Fruit fly (Drosophila melanogaster) whole organism, embryonic: ENCODE measurements around the gene CG6738.

ENCODE experiments used
- Atf6 ChIP-seq: fragments of 200-800 bp; sonication (Bioruptor generic); IDR thresholded peaks from 2 replicates; pipeline ENCODE4 v1.3.6; 2022; ENCODE audit warnings: missing biosample characterization, missing genetic modification characterization
- Bdp1 ChIP-seq: fragments of 200-800 bp; sonication (Bioruptor generic); optimal IDR thresholded peaks from 3 replicates; lab custom pipeline; 2016; ENCODE audit warnings: missing biosample characterization, missing genetic modification characterization
- CG10959 ChIP-seq: fragments of 200-800 bp; sonication (Bioruptor generic); IDR thresholded peaks from 2 replicates; pipeline ENCODE4 v1.3.6; 2022; ENCODE audit warnings: missing biosample characterization, missing genetic modification characterization
- CG10979 ChIP-seq: fragments of 200-800 bp; sonication (Bioruptor generic); optimal IDR thresholded peaks from 2 replicates; lab custom pipeline; 2018; ENCODE audit warnings: missing biosample characterization, mild to moderate bottlenecking, missing genetic modification characterization, moderate library complexity
- CG11456 ChIP-seq: fragments of 200-800 bp; sonication (Bioruptor generic); IDR thresholded peaks from 3 replicates; pipeline ENCODE4 v1.3.6; 2022; ENCODE audit warnings: missing biosample characterization, missing genetic modification characterization
- CG11560 ChIP-seq: fragments of 200-800 bp; sonication (Bioruptor generic); IDR thresholded peaks from 3 replicates; pipeline ENCODE4 v1.3.6; 2022; ENCODE audit warnings: missing biosample characterization, missing genetic modification characterization
- CG14014 ChIP-seq: fragments of 200-800 bp; sonication (Bioruptor generic); IDR thresholded peaks from 2 replicates; pipeline ENCODE4 v1.3.6; 2022; ENCODE audit warnings: missing biosample characterization, missing genetic modification characterization
- CG15479 ChIP-seq: fragments of 200-800 bp; sonication (Bioruptor generic); optimal IDR thresholded peaks from 3 replicates; lab custom pipeline; 2019; ENCODE audit warnings: missing biosample characterization, mild to moderate bottlenecking, missing genetic modification characterization, moderate library complexity
- CG15696 ChIP-seq: fragments of 200-800 bp; sonication (Bioruptor generic); optimal IDR thresholded peaks from 2 replicates; lab custom pipeline; 2019; ENCODE audit warnings: missing biosample characterization, mild to moderate bottlenecking, missing genetic modification characterization, moderate library complexity
- CG17802 ChIP-seq: fragments of 200-800 bp; sonication (Bioruptor generic); optimal IDR thresholded peaks from 2 replicates; lab custom pipeline; 2018; ENCODE audit warnings: missing biosample characterization, mild to moderate bottlenecking, missing genetic modification characterization, moderate library complexity
- CG30403 ChIP-seq: fragments of 200-800 bp; sonication (Bioruptor generic); optimal IDR thresholded peaks from 3 replicates; lab custom pipeline; 2016; ENCODE audit warnings: missing biosample characterization, missing genetic modification characterization
- CG31365 ChIP-seq: fragments of 200-800 bp; sonication (Bioruptor generic); optimal IDR thresholded peaks from 2 replicates; lab custom pipeline; 2018; ENCODE audit warnings: missing biosample characterization, mild to moderate bottlenecking, missing genetic modification characterization
- CG3281 ChIP-seq: fragments of 200-800 bp; sonication (Bioruptor generic); optimal IDR thresholded peaks from 3 replicates; lab custom pipeline; 2017; ENCODE audit warnings: missing biosample characterization, mild to moderate bottlenecking, missing genetic modification characterization
- CG4424 ChIP-seq: fragments of 200-800 bp; sonication (Bioruptor generic); optimal IDR thresholded peaks from 3 replicates; lab custom pipeline; 2016; ENCODE audit warnings: missing biosample characterization, missing genetic modification characterization
- CG6813 ChIP-seq: fragments of 200-800 bp; sonication (Bioruptor generic); optimal IDR thresholded peaks from 2 replicates; lab custom pipeline; 2017; ENCODE audit warnings: missing biosample characterization, missing genetic modification characterization, mild to moderate bottlenecking, moderate library complexity, missing genetic modification reagents
- CG7357 ChIP-seq: fragments of 200-800 bp; sonication (Bioruptor generic); IDR thresholded peaks from 3 replicates; pipeline ENCODE4 v1.3.6; 2022; ENCODE audit warnings: missing biosample characterization, missing genetic modification characterization
- CG7556 ChIP-seq: fragments of 200-800 bp; sonication (Bioruptor generic); optimal IDR thresholded peaks from 2 replicates; lab custom pipeline; 2017; ENCODE audit warnings: missing biosample characterization, mild to moderate bottlenecking, missing genetic modification characterization
- CG7987 ChIP-seq: fragments of 200-800 bp; sonication (Bioruptor generic); optimal IDR thresholded peaks from 2 replicates; lab custom pipeline; 2018; ENCODE audit warnings: missing biosample characterization, mild to moderate bottlenecking, missing genetic modification characterization, moderate library complexity
- CG8281 ChIP-seq: fragments of 200-800 bp; sonication (Bioruptor generic); optimal IDR thresholded peaks from 2 replicates; lab custom pipeline; 2018; ENCODE audit warnings: missing biosample characterization, mild to moderate bottlenecking, missing genetic modification characterization, moderate library complexity
- CG8388 ChIP-seq: fragments of 200-800 bp; sonication (Bioruptor generic); optimal IDR thresholded peaks from 2 replicates; lab custom pipeline; 2019; ENCODE audit warnings: missing biosample characterization, mild to moderate bottlenecking, missing genetic modification characterization, moderate library complexity
- CG8478 ChIP-seq: fragments of >200 bp; optimal IDR thresholded peaks from 2 replicates; lab custom pipeline; 2018
- Doc3 ChIP-seq: fragments of 200-800 bp; sonication (Bioruptor generic); IDR thresholded peaks from 3 replicates; pipeline ENCODE4 v1.3.6; 2022; ENCODE audit warnings: missing biosample characterization, missing genetic modification characterization; ENCODE audit not compliant: partially characterized antibody
- Dp ChIP-seq: fragments of 200-800 bp; sonication (Bioruptor generic); optimal IDR thresholded peaks from 2 replicates; lab custom pipeline; 2018; ENCODE audit warnings: missing biosample characterization, mild to moderate bottlenecking, missing genetic modification characterization, moderate library complexity
- NK7.1 ChIP-seq: fragments of 200-800 bp; sonication (Bioruptor generic); optimal IDR thresholded peaks from 3 replicates; lab custom pipeline; 2016; ENCODE audit warnings: missing biosample characterization, missing genetic modification characterization
- Pdp1 ChIP-seq, 2 experiments: fragments of 200-800 bp; sonication (Bioruptor generic); optimal IDR thresholded peaks; 3 replicates each; lab custom pipeline; 2016; ENCODE audit warnings: missing biosample characterization in 2 of 2, missing genetic modification characterization in 2 of 2, mild to moderate bottlenecking in 1 of 2, moderate library complexity in 1 of 2
- Poxn ChIP-seq: fragments of 200-800 bp; sonication (Bioruptor generic); IDR thresholded peaks from 2 replicates; pipeline ENCODE4 v1.3.6; 2022; ENCODE audit warnings: missing biosample characterization, missing genetic modification characterization
- Sox100B ChIP-seq: fragments of 200-800 bp; sonication (Bioruptor generic); optimal IDR thresholded peaks from 3 replicates; lab custom pipeline; 2018; ENCODE audit warnings: missing biosample characterization, mild to moderate bottlenecking, missing genetic modification characterization
- Xbp1 ChIP-seq: fragments of 200-800 bp; sonication (Bioruptor generic); optimal IDR thresholded peaks from 3 replicates; lab custom pipeline; 2016; ENCODE audit warnings: missing biosample characterization, mild to moderate bottlenecking, missing genetic modification characterization
- ash1 ChIP-seq: fragments of 200-800 bp; sonication (Bioruptor generic); optimal IDR thresholded peaks from 2 replicates; lab custom pipeline; 2018; ENCODE audit warnings: missing biosample characterization, mild to moderate bottlenecking, missing genetic modification characterization
- bab2 ChIP-seq: fragments of 200-800 bp; sonication (Bioruptor generic); optimal IDR thresholded peaks from 2 replicates; lab custom pipeline; 2016; ENCODE audit warnings: missing biosample characterization, missing genetic modification characterization
- bowl ChIP-seq: fragments of 200-800 bp; sonication (Bioruptor generic); IDR thresholded peaks from 2 replicates; pipeline ENCODE4 v1.3.6; 2022; ENCODE audit warnings: missing biosample characterization, missing genetic modification characterization
- crol ChIP-seq: fragments of 200-800 bp; sonication (Bioruptor generic); IDR thresholded peaks from 2 replicates; pipeline ENCODE4 v1.3.6; 2022; ENCODE audit warnings: missing biosample characterization, missing genetic modification characterization
- danr ChIP-seq: fragments of 200-800 bp; sonication (Bioruptor generic); IDR thresholded peaks from 2 replicates; pipeline ENCODE4 v1.3.6; 2022; ENCODE audit warnings: missing biosample characterization, missing genetic modification characterization
- dati ChIP-seq: fragments of 200-800 bp; sonication (Bioruptor generic); IDR thresholded peaks from 2 replicates; pipeline ENCODE4 v1.3.6; 2022; ENCODE audit warnings: missing biosample characterization, missing genetic modification characterization
- fru ChIP-seq: fragments of >200 bp; optimal IDR thresholded peaks from 2 replicates; lab custom pipeline; 2017
- ham ChIP-seq: fragments of 200-800 bp; sonication (Bioruptor generic); IDR thresholded peaks from 2 replicates; pipeline ENCODE4 v1.3.6; 2022; ENCODE audit warnings: missing biosample characterization, missing genetic modification characterization
- jigr1 ChIP-seq: fragments of 200-800 bp; sonication (Bioruptor generic); IDR thresholded peaks from 3 replicates; pipeline ENCODE4 v1.3.6; 2022; ENCODE audit warnings: missing biosample characterization, missing genetic modification characterization
- jumu ChIP-seq: fragments of 200-800 bp; sonication (Bioruptor generic); optimal IDR thresholded peaks from 3 replicates; lab custom pipeline; 2016; ENCODE audit warnings: missing biosample characterization, missing genetic modification characterization
- kay ChIP-seq: fragments of 200-800 bp; sonication (Bioruptor generic); optimal IDR thresholded peaks from 2 replicates; lab custom pipeline; 2016; ENCODE audit warnings: missing biosample characterization, missing genetic modification characterization
- lbe ChIP-seq: fragments of 200-800 bp; sonication (Bioruptor generic); optimal IDR thresholded peaks from 2 replicates; lab custom pipeline; 2016; ENCODE audit warnings: missing biosample characterization, mild to moderate bottlenecking, missing genetic modification characterization
- lmd ChIP-seq: fragments of 200-800 bp; sonication (Bioruptor generic); IDR thresholded peaks from 2 replicates; pipeline ENCODE4 v1.3.6; 2022; ENCODE audit warnings: missing biosample characterization, missing genetic modification characterization
- nom ChIP-seq: fragments of 200-800 bp; sonication (Bioruptor generic); optimal IDR thresholded peaks from 2 replicates; lab custom pipeline; 2017; ENCODE audit warnings: missing biosample characterization, missing genetic modification characterization, mild to moderate bottlenecking, moderate library complexity, missing genetic modification reagents
- pita ChIP-seq: fragments of 200-800 bp; sonication (Bioruptor generic); optimal IDR thresholded peaks from 2 replicates; lab custom pipeline; 2017; ENCODE audit warnings: missing biosample characterization, mild to moderate bottlenecking, missing genetic modification characterization
- psq ChIP-seq: fragments of 200-800 bp; sonication (Bioruptor generic); optimal IDR thresholded peaks from 2 replicates; lab custom pipeline; 2017; ENCODE audit warnings: missing biosample characterization, missing genetic modification characterization
- rib ChIP-seq: fragments of 200-800 bp; sonication (Bioruptor generic); IDR thresholded peaks from 2 replicates; pipeline ENCODE4 v1.3.6; 2022; ENCODE audit warnings: missing biosample characterization, missing genetic modification characterization
- run ChIP-seq: fragments of 200-800 bp; sonication (Bioruptor generic); optimal IDR thresholded peaks from 3 replicates; lab custom pipeline; 2018; ENCODE audit warnings: missing biosample characterization, mild to moderate bottlenecking, missing genetic modification characterization
- scrt ChIP-seq: fragments of 200-800 bp; sonication (Bioruptor generic); optimal IDR thresholded peaks from 2 replicates; lab custom pipeline; 2018; ENCODE audit warnings: missing biosample characterization, mild to moderate bottlenecking, missing genetic modification characterization, moderate library complexity
- shn ChIP-seq: fragments of 200-800 bp; sonication (Bioruptor generic); optimal IDR thresholded peaks from 3 replicates; lab custom pipeline; 2016; ENCODE audit warnings: missing biosample characterization, missing genetic modification characterization
- sim ChIP-seq: fragments of 200-800 bp; sonication (Bioruptor generic); IDR thresholded peaks from 2 replicates; pipeline ENCODE4 v1.3.6; 2022; ENCODE audit warnings: missing biosample characterization, missing genetic modification characterization
- trh ChIP-seq: fragments of 200-800 bp; sonication (Bioruptor generic); optimal IDR thresholded peaks from 2 replicates; lab custom pipeline; 2016; ENCODE audit warnings: missing biosample characterization, missing genetic modification characterization
- zfh1 ChIP-seq: fragments of 200-800 bp; sonication (Bioruptor generic); IDR thresholded peaks from 3 replicates; pipeline ENCODE4 v1.3.6; 2022; ENCODE audit warnings: missing biosample characterization, missing genetic modification characterization

CG6738 gene

DNA sequence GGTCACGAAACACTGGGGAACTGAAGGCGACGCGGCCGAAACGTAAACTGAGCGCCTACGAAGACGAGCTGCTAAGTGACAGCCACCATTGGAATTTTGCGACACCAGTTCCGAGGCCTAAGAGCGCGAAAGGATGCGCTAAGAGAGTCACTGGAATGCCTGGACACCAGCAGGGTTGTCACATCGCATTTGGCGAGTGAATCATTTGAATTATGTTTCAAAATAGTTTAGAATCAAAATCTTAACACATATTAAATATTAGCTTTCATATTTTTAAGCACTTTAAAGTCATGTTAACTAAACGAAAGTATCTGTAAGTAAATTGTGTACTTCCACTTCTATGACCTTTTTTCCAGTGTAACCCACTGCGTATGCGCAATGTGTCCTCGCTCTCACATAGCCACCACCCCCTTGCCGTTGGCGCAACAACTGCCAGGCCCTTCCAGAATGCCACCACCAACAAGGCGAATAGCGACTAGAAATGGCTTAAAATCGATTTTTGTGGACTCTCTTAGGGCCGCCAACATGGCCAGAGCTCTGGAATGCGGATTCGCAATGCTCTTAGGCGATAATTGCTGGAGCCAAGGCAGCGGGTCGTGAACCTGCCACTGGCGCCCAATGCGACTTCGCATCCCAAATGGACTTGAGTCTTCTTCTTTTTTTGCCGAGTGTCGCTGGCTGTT, 13.5 kb downstream of the CG6738 start, which contains the start of gene Cow (continued):
- TF ChIP-seq crol (GFP tag; lab: Robert Waterston, UW) = peak; percentile 25; the same call in 1 of the 2 replicates
- TF ChIP-seq CG10979 = peak; percentile 30
- no peak for TF ChIP-seq CG15696
- no peak for TF ChIP-seq ham (GFP tag; lab: Robert Waterston, UW)
- peak; percentile 57 for TF ChIP-seq CG6813 (GFP tag; lab: Kevin White, UChicago)
- no peak for TF ChIP-seq CG8478
- no peak for TF ChIP-seq lbe (GFP tag; lab: Kevin White, UChicago)
- no peak for TF ChIP-seq CG8281
- TF ChIP-seq rib (GFP tag; lab: Robert Waterston, UW) = no peak
- peak; percentile 42 for TF ChIP-seq Bdp1 (GFP tag; lab: Kevin White, UChicago)
- TF ChIP-seq CG31365 (tag; lab: Kevin White, UChicago) = no peak
- peak; percentile 39 for TF ChIP-seq jumu (GFP tag; lab: Kevin White, UChicago)
- TF ChIP-seq Atf6 (GFP tag; lab: Robert Waterston, UW) = peak; percentile 62; the same call in 1 of the 2 replicates
- TF ChIP-seq bowl (GFP tag; lab: Robert Waterston, UW) = no peak
- no peak for TF ChIP-seq dati (GFP tag; lab: Robert Waterston, UW)
- TF ChIP-seq Pdp1 (GFP tag; optimal IDR thresholded peaks at IDR 0.05; lab: Kevin White, UChicago) = peak; percentile 43 to 48
- no peak for TF ChIP-seq jigr1 (GFP tag; lab: Robert Waterston, UW)
- TF ChIP-seq bab2 (GFP tag; lab: Kevin White, UChicago) = peak; percentile 48
- no peak for TF ChIP-seq Sox100B
- peak; percentile 57 for TF ChIP-seq Xbp1 (GFP tag; lab: Kevin White, UChicago)
- TF ChIP-seq sim (GFP tag; lab: Robert Waterston, UW) = no peak
- TF ChIP-seq Dp (GFP tag; lab: Kevin White, UChicago) = no peak
- TF ChIP-seq nom (GFP tag; lab: Kevin White, UChicago) = no peak
- TF ChIP-seq CG30403 = peak; percentile 65
- no peak for TF ChIP-seq CG15479 (GFP tag; lab: Kevin White, UChicago)
- TF ChIP-seq CG8388 (GFP tag; lab: Kevin White, UChicago) = peak; percentile 23
- no peak for TF ChIP-seq psq (GFP tag; lab: Kevin White, UChicago)
- peak; percentile 74 for TF ChIP-seq CG3281 (GFP tag; lab: Kevin White, UChicago)
- no peak for TF ChIP-seq NK7.1 (GFP tag; lab: Kevin White, UChicago)
- no peak for TF ChIP-seq fru (lab: Kevin White, UChicago)
- TF ChIP-seq kay (GFP tag; lab: Kevin White, UChicago) = peak; percentile 36
- no peak for TF ChIP-seq CG7357 (GFP tag; lab: Robert Waterston, UW)
- TF ChIP-seq lmd (GFP tag; lab: Robert Waterston, UW) = peak; percentile 66
- TF ChIP-seq scrt = peak; percentile 73
- peak; percentile 82 for TF ChIP-seq CG14014 (GFP tag; lab: Robert Waterston, UW)
- TF ChIP-seq Poxn (GFP tag; lab: Robert Waterston, UW) = no peak
- TF ChIP-seq shn (GFP tag; lab: Kevin White, UChicago) = no peak
- TF ChIP-seq danr = 0 out of 2 replicates have a peak, but pooled peaks have one; percentile 15
- peak; percentile 13 for TF ChIP-seq trh (GFP tag; lab: Kevin White, UChicago)
- peak; percentile 57; the same call in 1 of the 3 replicates for TF ChIP-seq CG11456
- TF ChIP-seq ash1 (GFP tag; lab: Kevin White, UChicago) = no peak
- no peak for TF ChIP-seq CG4424 (GFP tag; lab: Kevin White, UChicago)
- no peak for TF ChIP-seq CG17802 (tag; lab: Kevin White, UChicago)
- TF ChIP-seq Doc3 (GFP tag; lab: Robert Waterston, UW) = no peak
- TF ChIP-seq run (tag; lab: Kevin White, UChicago) = no peak
- no peak for TF ChIP-seq pita (GFP tag; lab: Kevin White, UChicago)
- TF ChIP-seq zfh1 (GFP tag; lab: Robert Waterston, UW) = peak; percentile 56; the same call in 2 of the 3 replicates
- no peak for TF ChIP-seq CG7987 (GFP tag; lab: Kevin White, UChicago)
- no peak for TF ChIP-seq CG10959
- peak; percentile 65 for TF ChIP-seq CG11560 (tag; lab: Robert Waterston, UW)
- TF ChIP-seq CG7556 (GFP tag; lab: Kevin White, UChicago) = peak; percentile 85
